Worm (Caenorhabditis elegans) whole organism, midembryonic: ENCODE measurements around the gene prmt-4.

Source experiments
- T22C8.4 ChIP-seq: fragments of 200-800 bp; sonication (Bioruptor generic); IDR thresholded peaks from 2 replicates; pipeline ENCODE4 v1.3.6; 2022; ENCODE audit warnings: missing genetic modification characterization, missing compliant biosample characterization
- cog-1 ChIP-seq: sonication (generic microtip); optimal IDR thresholded peaks from 2 replicates; lab custom pipeline; 2016; ENCODE audit warnings: missing genetic modification characterization, missing compliant biosample characterization
- flt-1 ChIP-seq: fragments of 200-800 bp; sonication (Bioruptor generic); IDR thresholded peaks from 2 replicates; pipeline ENCODE4 v1.3.6; 2022; ENCODE audit warnings: missing genetic modification characterization, missing compliant biosample characterization
- klf-2 ChIP-seq: fragments of 200-800 bp; sonication (Bioruptor generic); conservative IDR thresholded peaks from 2 replicates; pipeline ENCODE4 v1.3.6; 2022; ENCODE audit warnings: missing genetic modification reagents, missing genetic modification characterization, missing compliant biosample characterization
- med-1 ChIP-seq: sonication (generic microtip); optimal IDR thresholded peaks from 2 replicates; lab custom pipeline; 2017; ENCODE audit warnings: missing genetic modification characterization, mild to moderate bottlenecking, missing compliant biosample characterization, antibody characterized with exemption, missing genetic modification reagents; ENCODE audit not compliant: insufficient read depth
- ref-1 ChIP-seq: fragments of 200-800 bp; sonication (Bioruptor generic); conservative IDR thresholded peaks from 2 replicates; pipeline ENCODE4 v1.3.6; 2022; ENCODE audit warnings: missing genetic modification reagents, missing genetic modification characterization, missing compliant biosample characterization
- tab-1 ChIP-seq: fragments of 200-800 bp; sonication (Bioruptor generic); IDR thresholded peaks from 2 replicates; pipeline ENCODE4 v1.3.6; 2022; ENCODE audit warnings: missing genetic modification characterization, missing compliant biosample characterization
- ztf-23 ChIP-seq: fragments of 200-800 bp; sonication (Bioruptor generic); IDR thresholded peaks from 2 replicates; pipeline ENCODE4 v1.3.6; 2022; ENCODE audit warnings: missing genetic modification reagents, missing genetic modification characterization, missing compliant biosample characterization
- ztf-29 ChIP-seq: fragments of 200-800 bp; sonication (Bioruptor generic); IDR thresholded peaks from 2 replicates; pipeline ENCODE4 v1.3.6; 2022; ENCODE audit warnings: missing genetic modification reagents, missing genetic modification characterization, missing compliant biosample characterization

The prmt-4 gene

ce11 chrIV:605431-605830 lies 2.0 kb upstream of the prmt-4 start:
- TF ChIP-seq T22C8.4 (GFP tag; lab: Robert Waterston, UW) (no peak), klf-2 (GFP tag; lab: Robert Waterston, UW) (no peak), cog-1 (tag; lab: Kevin White, UChicago) (no peak), ztf-23 (GFP tag; lab: Robert Waterston, UW) (no peak), ztf-29 (GFP tag; lab: Robert Waterston, UW) (no peak), flt-1 (GFP tag; lab: Robert Waterston, UW) (no peak), tab-1 (GFP tag; lab: Robert Waterston, UW) (no peak), ref-1 (GFP tag; lab: Robert Waterston, UW) (no peak), med-1 (GFP tag; lab: Kevin White, UChicago) (no peak)

DNA sequence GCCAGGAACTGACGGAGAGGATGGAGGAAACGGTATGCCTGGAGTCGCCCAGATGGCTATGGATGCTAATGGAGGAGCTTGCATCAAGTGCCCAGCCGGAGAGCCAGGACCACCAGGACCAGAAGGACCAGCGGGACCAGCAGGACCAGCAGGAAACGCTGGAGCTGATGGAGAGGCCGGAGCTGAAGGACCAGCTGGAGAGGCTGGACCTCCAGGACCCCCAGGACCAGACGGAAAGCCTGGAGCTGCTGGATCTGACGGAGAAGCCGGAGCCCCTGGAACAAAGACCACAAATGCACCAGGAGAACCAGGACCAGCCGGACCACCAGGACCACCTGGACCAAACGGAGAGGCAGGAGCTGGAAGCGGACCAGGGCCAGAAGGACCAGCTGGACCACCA lies 1.4 kb upstream of the prmt-4 start:
- no peak for TF ChIP-seq flt-1 (GFP tag; lab: Robert Waterston, UW)
- no peak for TF ChIP-seq ztf-23 (GFP tag; lab: Robert Waterston, UW)
- TF ChIP-seq ref-1 (GFP tag; lab: Robert Waterston, UW) = no peak
- no peak for TF ChIP-seq med-1 (GFP tag; lab: Kevin White, UChicago)
- TF ChIP-seq cog-1 (tag; lab: Kevin White, UChicago) = no peak
- no peak for TF ChIP-seq tab-1 (GFP tag; lab: Robert Waterston, UW)
- TF ChIP-seq T22C8.4 (GFP tag; lab: Robert Waterston, UW) = no peak
- no peak for TF ChIP-seq ztf-29 (GFP tag; lab: Robert Waterston, UW)
- no peak for TF ChIP-seq klf-2 (GFP tag; lab: Robert Waterston, UW)

DNA sequence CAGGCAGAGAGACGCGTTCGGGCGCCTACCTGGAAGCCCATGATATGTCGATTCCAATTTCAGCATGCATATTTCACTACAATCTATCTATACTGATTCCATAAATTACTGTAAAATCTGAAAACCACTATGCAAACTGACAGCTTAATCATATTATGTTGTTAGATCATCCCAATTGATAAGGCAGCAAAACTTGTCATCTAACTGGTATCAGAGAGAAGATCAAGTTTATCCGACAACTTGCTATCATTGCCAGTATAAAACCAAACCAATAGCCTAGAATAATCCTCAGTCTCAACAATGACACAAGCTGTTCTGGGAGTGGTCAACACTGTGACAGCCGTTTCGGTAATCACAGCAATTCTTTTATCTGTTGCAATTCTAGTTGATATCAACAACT lies 701 bp upstream of the prmt-4 start, which contains the start of gene col-102:
Gene col-102 (plus strand): TSS at position 301 of the 400 bp plus-strand sequence.
- TF ChIP-seq med-1 (GFP tag; lab: Kevin White, UChicago) (no peak), ztf-23 (GFP tag; lab: Robert Waterston, UW) (no peak), ztf-29 (GFP tag; lab: Robert Waterston, UW) (no peak), cog-1 (tag; lab: Kevin White, UChicago) (no peak), tab-1 (GFP tag; lab: Robert Waterston, UW) (no peak), klf-2 (GFP tag; lab: Robert Waterston, UW) (no peak), flt-1 (GFP tag; lab: Robert Waterston, UW) (no peak), T22C8.4 (GFP tag; lab: Robert Waterston, UW) (no peak), ref-1 (GFP tag; lab: Robert Waterston, UW) (no peak)

- TF ChIP-seq T22C8.4 (GFP tag; lab: Robert Waterston, UW) = no peak
- no peak for TF ChIP-seq flt-1 (GFP tag; lab: Robert Waterston, UW)
- TF ChIP-seq ztf-23 (GFP tag; lab: Robert Waterston, UW) = no peak
- TF ChIP-seq ref-1 (GFP tag; lab: Robert Waterston, UW) = no peak
- no peak for TF ChIP-seq tab-1 (GFP tag; lab: Robert Waterston, UW)
- no peak for TF ChIP-seq med-1 (GFP tag; lab: Kevin White, UChicago)
- no peak for TF ChIP-seq ztf-29 (GFP tag; lab: Robert Waterston, UW)
Measured at ce11 chrIV:601595-601994, 1.8 kb downstream of the prmt-4 start, which contains the start of gene srt-59. Gene srt-59, minus strand, starts transcription at chrIV:601695.

ce11 chrIV:596292-596952 lies 7.0 kb downstream of the prmt-4 start, which contains the start of the genes C18H7.7 and C18H7.11:
Gene C18H7.7, minus strand, starts transcription at chrIV:596392.
Gene C18H7.11, plus strand, starts transcription at chrIV:596902.
- TF ChIP-seq med-1 (GFP tag; lab: Kevin White, UChicago) (no peak), klf-2 (GFP tag; lab: Robert Waterston, UW) (no peak), ref-1 (GFP tag; lab: Robert Waterston, UW) (no peak), T22C8.4 (GFP tag; lab: Robert Waterston, UW) (no peak), ztf-23 (GFP tag; lab: Robert Waterston, UW) (no peak), ztf-29 (GFP tag; lab: Robert Waterston, UW) (no peak), cog-1 (tag; lab: Kevin White, UChicago) (no peak), flt-1 (GFP tag; lab: Robert Waterston, UW) (no peak), tab-1 (GFP tag; lab: Robert Waterston, UW) (no peak)

- TF ChIP-seq flt-1 (GFP tag; lab: Robert Waterston, UW) = no peak
- no peak for TF ChIP-seq ztf-29 (GFP tag; lab: Robert Waterston, UW)
- TF ChIP-seq med-1 (GFP tag; lab: Kevin White, UChicago) = no peak
- TF ChIP-seq T22C8.4 (GFP tag; lab: Robert Waterston, UW) = no peak
- no peak for TF ChIP-seq ref-1 (GFP tag; lab: Robert Waterston, UW)
- no peak for TF ChIP-seq ztf-23 (GFP tag; lab: Robert Waterston, UW)
- no peak for TF ChIP-seq tab-1 (GFP tag; lab: Robert Waterston, UW)
- no peak for TF ChIP-seq cog-1 (tag; lab: Kevin White, UChicago)
- TF ChIP-seq klf-2 (GFP tag; lab: Robert Waterston, UW) = no peak
Measured at ce11 chrIV:594840-595239, 8.6 kb downstream of the prmt-4 start.

DNA sequence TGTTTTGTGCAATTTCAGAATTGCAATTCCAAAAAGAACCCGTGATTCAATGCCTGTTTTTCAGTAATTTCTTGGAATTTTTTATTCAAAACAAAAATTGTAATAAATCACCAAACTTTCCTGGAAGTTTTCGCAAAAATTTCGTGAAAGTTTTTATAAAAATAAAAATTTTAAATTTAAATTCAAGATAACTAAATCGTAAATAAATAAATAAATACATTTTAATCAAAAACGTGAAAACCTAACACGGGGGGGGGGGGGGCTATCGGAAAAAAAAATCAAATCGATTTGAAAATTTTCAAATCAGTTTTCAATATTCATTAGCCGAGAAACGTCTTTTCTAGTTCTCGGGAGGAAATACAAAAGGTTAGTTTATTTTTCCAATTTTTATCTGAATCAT lies 10.4 kb downstream of the prmt-4 start, which contains the start of gene C18H7.4:
Gene C18H7.4 (plus strand): TSS at position 301 of the 400 bp plus-strand sequence.
- no peak for TF ChIP-seq med-1 (GFP tag; lab: Kevin White, UChicago)
- TF ChIP-seq ref-1 (GFP tag; lab: Robert Waterston, UW) = no peak
- no peak for TF ChIP-seq ztf-29 (GFP tag; lab: Robert Waterston, UW)
- no peak for TF ChIP-seq flt-1 (GFP tag; lab: Robert Waterston, UW)

DNA sequence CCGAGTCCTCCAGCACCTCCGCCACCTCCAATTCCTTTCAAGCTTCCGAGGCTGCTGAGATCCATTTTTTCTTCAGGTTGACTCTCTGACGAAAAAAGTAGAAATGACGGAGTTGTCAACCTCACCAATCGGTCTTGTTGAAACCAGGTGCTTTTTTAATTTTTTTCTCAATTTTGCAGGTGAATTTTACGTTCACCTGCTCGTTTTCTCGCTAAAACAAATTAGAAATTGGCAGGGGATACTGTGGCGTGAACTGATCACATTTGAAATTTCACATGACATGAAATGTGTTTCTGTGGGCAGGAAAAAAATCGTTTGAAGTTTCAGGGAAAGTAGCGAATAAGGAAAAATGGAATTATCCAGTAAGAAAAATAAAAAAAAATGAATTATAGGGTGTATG lies 11.1 kb downstream of the prmt-4 start, which contains the start of gene C18H7.6:
Gene C18H7.6 (minus strand): TSS at position 104 of the 400 bp plus-strand sequence.
- TF ChIP-seq ztf-23 (GFP tag; lab: Robert Waterston, UW) (no peak), flt-1 (GFP tag; lab: Robert Waterston, UW) (no peak), tab-1 (GFP tag; lab: Robert Waterston, UW) (no peak), klf-2 (GFP tag; lab: Robert Waterston, UW) (no peak), med-1 (GFP tag; lab: Kevin White, UChicago) (no peak), ref-1 (GFP tag; lab: Robert Waterston, UW) (no peak), T22C8.4 (GFP tag; lab: Robert Waterston, UW) (no peak), cog-1 (tag; lab: Kevin White, UChicago) (no peak), ztf-29 (GFP tag; lab: Robert Waterston, UW) (no peak)
